Fruit fly (Drosophila melanogaster): Measurements from ENCODE around the gene nesd.

nesd gene

DNA sequence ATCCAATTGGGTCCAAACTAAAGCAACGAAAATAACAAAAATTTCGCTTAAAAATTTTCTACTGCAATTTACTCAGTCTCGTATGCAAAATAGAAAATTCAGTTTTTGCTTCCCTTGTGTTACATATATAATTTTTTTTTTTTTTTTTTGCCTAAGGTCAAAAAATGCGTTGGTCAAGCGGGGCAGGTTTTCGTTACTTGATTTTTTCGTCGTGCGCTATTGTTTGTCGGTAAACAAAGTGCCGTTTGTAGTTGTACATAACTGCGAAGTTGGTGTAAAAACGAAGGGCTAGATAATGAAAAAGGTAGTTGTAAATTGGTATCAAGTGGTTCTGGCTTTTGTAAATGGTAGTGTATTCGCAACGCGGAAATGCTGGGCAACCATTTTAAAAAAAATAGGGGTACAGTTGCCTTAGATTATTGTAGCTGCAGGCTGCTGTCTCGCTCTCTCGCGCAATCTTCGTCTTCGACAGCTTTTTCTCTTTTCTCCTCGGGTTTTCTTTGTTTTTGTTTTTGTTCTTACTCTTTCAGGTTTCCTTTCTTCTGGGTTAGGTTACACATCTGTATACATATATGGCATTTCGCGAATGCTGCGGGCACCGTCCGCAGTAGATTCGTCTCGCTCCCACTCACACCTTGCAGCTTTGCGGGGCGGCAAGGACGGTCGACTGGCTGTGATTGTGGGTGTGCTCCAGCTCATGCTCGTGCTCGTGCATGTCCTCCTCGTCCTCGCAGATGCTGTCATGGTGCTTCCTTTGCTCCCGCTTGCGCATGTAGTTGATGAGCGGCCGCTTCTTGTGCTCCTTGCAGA, 11.4 kb upstream of the nesd start:
- TF ChIP-seq EcR (GFP tag; optimal IDR thresholded peaks at IDR 0.05) (peak; percentile 50), CG32121 (GFP tag; IDR thresholded peaks at IDR 0.05) (no peak), gl (tag; optimal IDR thresholded peaks at IDR 0.05) (no peak), CG17806 (tag; optimal IDR thresholded peaks at IDR 0.05) (no peak), Ets98B (GFP tag; IDR thresholded peaks at IDR 0.05) (no peak), Pif1A (GFP tag; optimal IDR thresholded peaks at IDR 0.05) (no peak), Snoo (tag; optimal IDR thresholded peaks at IDR 0.05) (no peak), rn (GFP tag; IDR thresholded peaks at IDR 0.05) (no peak), CG8301 (tag; optimal IDR thresholded peaks at IDR 0.05) (no peak), CG10348 (GFP tag; IDR thresholded peaks at IDR 0.05) (no peak), CG13204 (GFP tag; optimal IDR thresholded peaks at IDR 0.05) (peak; percentile 51)

- TF ChIP-seq CG4496 (GFP tag; IDR thresholded peaks at IDR 0.05): peak; percentile 68
- peak; percentile 39 for TF ChIP-seq CG8301 (tag; optimal IDR thresholded peaks at IDR 0.05)
- TF ChIP-seq fd96Ca (GFP tag; IDR thresholded peaks at IDR 0.05): 0 out of 3 replicates have a peak, but pooled peaks have one; percentile 21
- TF ChIP-seq CG10348 (GFP tag; IDR thresholded peaks at IDR 0.05): no peak
- peak; percentile 40 for TF ChIP-seq CG15710 (tag; optimal IDR thresholded peaks at IDR 0.05)
- TF ChIP-seq CG14655 (GFP tag; optimal IDR thresholded peaks at IDR 0.05): peak; percentile 28
- TF ChIP-seq CG12605 (GFP tag; IDR thresholded peaks at IDR 0.05): no peak
- TF ChIP-seq EcR (GFP tag; optimal IDR thresholded peaks at IDR 0.05): peak; percentile 6
- TF ChIP-seq CG32121 (GFP tag; IDR thresholded peaks at IDR 0.05): peak; percentile 27; the same call in 1 of the 2 replicates
- TF ChIP-seq CG9948 (tag; optimal IDR thresholded peaks at IDR 0.05): peak; percentile 14
- TF ChIP-seq CG17806 (tag; optimal IDR thresholded peaks at IDR 0.05): peak; percentile 41
- TF ChIP-seq D1 (tag; optimal IDR thresholded peaks at IDR 0.05): no peak
- TF ChIP-seq Ets98B (GFP tag; IDR thresholded peaks at IDR 0.05): peak; percentile 53
- no peak for TF ChIP-seq CG13204 (GFP tag; optimal IDR thresholded peaks at IDR 0.05)
- peak; percentile 14 for TF ChIP-seq CG34367 (tag; optimal IDR thresholded peaks at IDR 0.05)
- peak; percentile 38 for TF ChIP-seq CG8159 (tag; optimal IDR thresholded peaks at IDR 0.05)
- no peak for TF ChIP-seq rn (GFP tag; IDR thresholded peaks at IDR 0.05)
- TF ChIP-seq Pif1B (GFP tag; optimal IDR thresholded peaks at IDR 0.05): no peak
- TF ChIP-seq Snoo (tag; optimal IDR thresholded peaks at IDR 0.05): peak; percentile 17
- no peak for TF ChIP-seq gl (tag; optimal IDR thresholded peaks at IDR 0.05)
- TF ChIP-seq Pif1A (GFP tag; optimal IDR thresholded peaks at IDR 0.05): peak; percentile 24
Measured at dm6 chr2L:20082965-20083855, 10.6 kb upstream of the nesd start.

DNA sequence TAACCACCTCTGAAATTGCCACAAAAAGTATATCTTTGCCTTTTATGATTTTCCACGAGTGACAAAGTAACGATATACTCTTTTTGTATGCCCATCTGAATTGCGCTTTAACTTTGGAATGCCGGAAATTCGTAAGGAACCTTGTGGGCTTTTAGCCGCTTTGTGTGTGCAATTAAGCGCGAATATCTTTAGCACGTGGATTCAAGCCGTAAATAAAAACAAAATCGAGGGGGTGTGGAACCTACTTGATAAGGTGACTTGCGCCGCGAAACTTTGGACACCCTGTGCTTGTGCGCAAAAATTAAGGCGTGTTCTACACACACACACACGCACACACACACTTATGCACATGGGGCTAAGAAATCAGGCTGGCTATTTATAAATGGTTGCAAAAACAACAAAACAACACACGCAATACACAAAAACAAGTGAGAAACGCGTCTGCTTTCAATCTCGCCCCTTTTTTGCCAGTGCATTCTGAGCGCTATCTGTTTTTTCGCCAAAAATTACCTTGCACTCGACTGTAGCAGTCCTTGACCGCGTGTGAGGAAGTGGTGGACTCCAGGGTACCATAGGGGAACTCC, 9.6 kb upstream of the nesd start:
- TF ChIP-seq CG13204 (GFP tag; optimal IDR thresholded peaks at IDR 0.05) (peak; percentile 39), Pif1A (GFP tag; optimal IDR thresholded peaks at IDR 0.05) (no peak), CG32121 (GFP tag; IDR thresholded peaks at IDR 0.05) (peak; percentile 28), CG12605 (GFP tag; IDR thresholded peaks at IDR 0.05) (peak; percentile 64; the same call in 1 of the 2 replicates)

- peak; percentile 97 for TF ChIP-seq Snoo (tag; optimal IDR thresholded peaks at IDR 0.05)
- TF ChIP-seq EcR (GFP tag; optimal IDR thresholded peaks at IDR 0.05): peak; percentile 95
- peak; percentile 98 for TF ChIP-seq Pif1B (GFP tag; optimal IDR thresholded peaks at IDR 0.05)
- peak; percentile 99 for TF ChIP-seq Pif1A (GFP tag; optimal IDR thresholded peaks at IDR 0.05)
- peak; percentile 96 for TF ChIP-seq fd96Ca (GFP tag; IDR thresholded peaks at IDR 0.05)
- peak; percentile 97 for TF ChIP-seq CG15710 (tag; optimal IDR thresholded peaks at IDR 0.05)
- TF ChIP-seq CG9948 (tag; optimal IDR thresholded peaks at IDR 0.05): peak; percentile 96
- peak; percentile 97 for TF ChIP-seq CG14655 (GFP tag; optimal IDR thresholded peaks at IDR 0.05)
- peak; percentile 96 for TF ChIP-seq CG17806 (tag; optimal IDR thresholded peaks at IDR 0.05)
- peak; percentile 85 for TF ChIP-seq rn (GFP tag; IDR thresholded peaks at IDR 0.05)
- TF ChIP-seq CG12605 (GFP tag; IDR thresholded peaks at IDR 0.05): peak; percentile 95
- peak; percentile 88 for TF ChIP-seq CG10348 (GFP tag; IDR thresholded peaks at IDR 0.05)
- TF ChIP-seq gl (tag; optimal IDR thresholded peaks at IDR 0.05): peak; percentile 92
- TF ChIP-seq CG8301 (tag; optimal IDR thresholded peaks at IDR 0.05): peak; percentile 97
- TF ChIP-seq Ets98B (GFP tag; IDR thresholded peaks at IDR 0.05): peak; percentile 95
- peak; percentile 91 for TF ChIP-seq CG13204 (GFP tag; optimal IDR thresholded peaks at IDR 0.05)
- peak; percentile 97 for TF ChIP-seq D1 (tag; optimal IDR thresholded peaks at IDR 0.05)
- TF ChIP-seq CG4496 (GFP tag; IDR thresholded peaks at IDR 0.05): peak; percentile 91
- TF ChIP-seq CG8159 (tag; optimal IDR thresholded peaks at IDR 0.05): peak; percentile 98
- peak; percentile 98 for TF ChIP-seq CG32121 (GFP tag; IDR thresholded peaks at IDR 0.05)
- TF ChIP-seq CG34367 (tag; optimal IDR thresholded peaks at IDR 0.05): peak; percentile 94
Measured at dm6 chr2L:20084785-20085555, 8.8 kb upstream of the nesd start, which contains the start of gene fok. Gene fok, minus strand, starts transcription at chr2L:20085070.
